Worm (Caenorhabditis elegans): ENCODE measurements around the gene C16D9.3.

ce11 chrV:8217661-8218265, 22.1 kb downstream of the C16D9.3 start, which contains the start of gene K07C11.8:
- TF ChIP-seq snpc-4 (tag; optimal IDR thresholded peaks at IDR 0.05) (no peak), fkh-10 (GFP tag; optimal IDR thresholded peaks at IDR 0.05) (no peak), unc-62 (GFP tag; optimal IDR thresholded peaks at IDR 0.05) (no peak), nhr-77 (tag; optimal IDR thresholded peaks at IDR 0.05) (no peak), nhr-12 (tag; optimal IDR thresholded peaks at IDR 0.05) (no peak), zag-1 (tag; optimal IDR thresholded peaks at IDR 0.05) (no peak), jun-1 (tag; optimal IDR thresholded peaks at IDR 0.05) (no peak), skn-1 (tag; optimal IDR thresholded peaks at IDR 0.05) (no peak), R02D3.7 (tag; optimal IDR thresholded peaks at IDR 0.05) (no peak), nhr-237 (tag; optimal IDR thresholded peaks at IDR 0.05) (no peak), tbx-2 (tag; optimal IDR thresholded peaks at IDR 0.05) (no peak), hmg-11 (tag; optimal IDR thresholded peaks at IDR 0.05) (no peak)

All from whole organism, L3 larva.